Worm (Caenorhabditis elegans) whole organism, mixed stage, embryonic: ENCODE data around the gene chw-1.

ENCODE experiments used
- elt-1 ChIP-seq: sonication (generic microtip); optimal IDR thresholded peaks from 2 replicates; lab custom pipeline; 2017; ENCODE audit warnings: missing genetic modification characterization, mild to moderate bottlenecking, missing compliant biosample characterization, antibody characterized with exemption, moderate library complexity, borderline replicate concordance; ENCODE audit not compliant: insufficient read depth
- elt-3 ChIP-seq: fragments of 150-350 bp; optimal IDR thresholded peaks from 2 replicates; lab custom pipeline; 2014; ENCODE audit warnings: missing biosample characterization, missing genetic modification characterization
- lin-13 ChIP-seq: fragments of 150-350 bp; optimal IDR thresholded peaks from 2 replicates; lab custom pipeline; 2014; ENCODE audit warnings: missing biosample characterization, missing genetic modification characterization
- lin-32 ChIP-seq: fragments of 200-800 bp; sonication (Bioruptor generic); optimal IDR thresholded peaks from 2 replicates; lab custom pipeline; 2018; ENCODE audit warnings: mild to moderate bottlenecking, missing genetic modification characterization, missing compliant biosample characterization
- mep-1 ChIP-seq: fragments of 150-350 bp; optimal IDR thresholded peaks from 2 replicates; lab custom pipeline; 2017; ENCODE audit warnings: missing biosample characterization, missing genetic modification reagents, missing genetic modification characterization, inconsistent platforms
- nhr-12 ChIP-seq: fragments of 150-350 bp; optimal IDR thresholded peaks from 2 replicates; lab custom pipeline; 2014; ENCODE audit warnings: missing biosample characterization, missing genetic modification characterization
- nhr-237 ChIP-seq: fragments of 150-350 bp; optimal IDR thresholded peaks from 2 replicates; lab custom pipeline; 2014; ENCODE audit warnings: missing biosample characterization, missing genetic modification characterization
- nhr-28 ChIP-seq: fragments of 150-350 bp; optimal IDR thresholded peaks from 2 replicates; lab custom pipeline; 2014; ENCODE audit warnings: missing biosample characterization, missing genetic modification characterization
- pha-4 ChIP-seq: fragments of 150-350 bp; optimal IDR thresholded peaks from 2 replicates; lab custom pipeline; 2018; ENCODE audit warnings: missing biosample characterization, missing genetic modification reagents, missing genetic modification characterization
- unc-39 ChIP-seq: fragments of 150-350 bp; optimal IDR thresholded peaks from 2 replicates; lab custom pipeline; 2014; ENCODE audit warnings: missing biosample characterization, missing genetic modification characterization
- unc-62 ChIP-seq: fragments of 150-350 bp; optimal IDR thresholded peaks from 2 replicates; lab custom pipeline; 2014; ENCODE audit warnings: missing biosample characterization, missing genetic modification reagents, missing genetic modification characterization
- zip-8 ChIP-seq: fragments of 150-350 bp; optimal IDR thresholded peaks from 2 replicates; lab custom pipeline; 2014; ENCODE audit warnings: missing biosample characterization, missing genetic modification characterization
- ztf-11 ChIP-seq: fragments of 150-350 bp; optimal IDR thresholded peaks from 2 replicates; lab custom pipeline; 2014; ENCODE audit warnings: missing biosample characterization, missing genetic modification characterization

DNA sequence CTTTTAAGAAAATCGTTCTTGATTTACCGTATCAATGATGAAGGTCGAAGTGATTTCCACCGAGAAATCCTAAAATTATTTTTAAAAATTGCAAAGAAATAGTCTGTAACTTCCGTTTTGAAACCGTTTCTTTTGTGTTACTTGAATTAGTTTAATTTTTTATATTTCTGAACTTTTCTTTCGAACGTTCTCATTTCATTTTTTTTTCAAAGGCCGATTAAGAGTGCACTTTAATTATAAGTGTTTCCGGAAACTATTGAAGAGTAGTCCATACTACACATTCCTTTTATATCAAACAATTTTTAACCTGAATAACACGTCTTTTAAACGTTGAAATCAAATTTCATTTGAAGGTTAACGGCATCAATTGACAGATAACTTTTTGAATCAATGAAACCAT lies 5.6 kb downstream of the chw-1 start:
- no peak for TF ChIP-seq lin-13
- no peak for TF ChIP-seq ztf-11
- TF ChIP-seq mep-1 (tag; lab: Kevin White, UChicago), result no peak
- TF ChIP-seq pha-4 (tag; lab: Kevin White, UChicago), result no peak
- TF ChIP-seq unc-62 (GFP tag; lab: Kevin White, UChicago), result no peak
- no peak for TF ChIP-seq elt-1 (tag; lab: Kevin White, UChicago)
- no peak for TF ChIP-seq zip-8 (tag; lab: Kevin White, UChicago)
- no peak for TF ChIP-seq unc-39 (tag; lab: Kevin White, UChicago)
- no peak for TF ChIP-seq lin-32 (GFP tag; lab: Kevin White, UChicago)
- TF ChIP-seq nhr-28 (tag; lab: Kevin White, UChicago), result no peak
- no peak for TF ChIP-seq elt-3 (tag; lab: Kevin White, UChicago)
- TF ChIP-seq nhr-237, result no peak
- no peak for TF ChIP-seq nhr-12 (tag; lab: Kevin White, UChicago)
